Worm (Caenorhabditis elegans) whole organism, L4/young adult: ENCODE results near the gene F53A3.1.

ENCODE experiments used
- W03F9.2 ChIP-seq: fragments of 150-350 bp; optimal IDR thresholded peaks from 2 replicates; lab custom pipeline; 2014; ENCODE audit warnings: missing biosample characterization, missing genetic modification characterization
- dao-5 ChIP-seq: sonication (generic microtip); optimal IDR thresholded peaks from 2 replicates; lab custom pipeline; 2016; ENCODE audit warnings: missing genotype, missing genetic modification characterization, moderate library complexity, missing compliant biosample characterization
- him-1 ChIP-seq: sonication (generic microtip); optimal IDR thresholded peaks from 2 replicates; lab custom pipeline; 2016; ENCODE audit warnings: missing genotype, missing genetic modification reagents, missing genetic modification characterization, missing compliant biosample characterization

DNA sequence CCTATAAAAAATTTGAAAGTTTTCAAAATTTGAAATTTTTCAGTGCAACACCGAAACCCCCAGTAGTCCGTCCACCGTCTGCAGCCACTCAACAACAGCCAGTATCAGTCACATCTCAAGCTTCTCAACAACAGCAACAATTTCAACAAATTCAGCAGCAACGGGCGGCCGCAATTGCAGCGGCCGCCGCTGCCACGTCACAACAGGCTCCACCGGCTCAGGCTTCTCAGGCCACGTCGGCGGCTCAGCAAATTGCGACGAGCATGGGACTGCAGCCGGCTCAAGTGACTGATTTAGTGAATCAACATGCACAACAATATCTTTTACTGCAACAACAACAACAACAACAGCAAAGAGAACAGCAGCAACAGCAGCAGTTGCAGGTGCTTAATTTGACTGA is 9.3 kb downstream of the F53A3.1 start:
- no peak for TF ChIP-seq W03F9.2 (tag; lab: Kevin White, UChicago)
- no peak for TF ChIP-seq him-1
- no peak for TF ChIP-seq dao-5
